Worm (Caenorhabditis elegans): Measurements from ENCODE around the gene F14D7.9.

- TF ChIP-seq ama-1 (optimal IDR thresholded peaks at IDR 0.05) (no peak), hnd-1 (tag; optimal IDR thresholded peaks at IDR 0.05) (no peak), flt-1 (GFP tag; IDR thresholded peaks at IDR 0.05) (no peak), hmbx-1 (tag; optimal IDR thresholded peaks at IDR 0.05) (no peak), tbx-11 (GFP tag; IDR thresholded peaks at IDR 0.05) (no peak), F13C5.2 (tag; optimal IDR thresholded peaks at IDR 0.05) (no peak), hmg-4 (GFP tag; optimal IDR thresholded peaks at IDR 0.05) (no peak), ceh-13 (GFP tag; optimal IDR thresholded peaks at IDR 0.05) (no peak), B0310.2 (tag; optimal IDR thresholded peaks at IDR 0.05) (no peak), aly-1 (tag; optimal IDR thresholded peaks at IDR 0.05) (no peak), ets-7 (tag; optimal IDR thresholded peaks at IDR 0.05) (no peak)
Observed at ce11 chrV:14294396-14294795, at the start of gene F14D7.9.
